Worm (Caenorhabditis elegans) whole organism, L1 larva: ENCODE measurements around the gene noa-1.
A peak's percentile ranks its signal among the peaks of the same experiment; 100 is the strongest.

ENCODE experiments used
- C16A3.4 ChIP-seq: fragments of 150-350 bp; optimal IDR thresholded peaks from 2 replicates; lab custom pipeline; 2014; ENCODE audit warnings: missing biosample characterization, missing genetic modification characterization
- Y116A8C.19 ChIP-seq: sonication (generic microtip); optimal IDR thresholded peaks from 2 replicates; lab custom pipeline; 2016; ENCODE audit warnings: missing compliant biosample characterization, missing genetic modification characterization, borderline replicate concordance
- aly-2 ChIP-seq: fragments of 150-350 bp; optimal IDR thresholded peaks from 2 replicates; lab custom pipeline; 2014; ENCODE audit warnings: missing biosample characterization, missing genetic modification characterization
- ceh-8 ChIP-seq: fragments of 200-800 bp; sonication (Bioruptor generic); optimal IDR thresholded peaks from 2 replicates; lab custom pipeline; 2018; ENCODE audit warnings: mild to moderate bottlenecking, missing genetic modification characterization, moderate library complexity, missing compliant biosample characterization
- ceh-88 ChIP-seq: fragments of 200-800 bp; sonication (Bioruptor generic); IDR thresholded peaks from 2 replicates; pipeline ENCODE4 v1.3.6; 2022; ENCODE audit warnings: missing genetic modification characterization, missing compliant biosample characterization
- ces-1 ChIP-seq: fragments of 150-350 bp; optimal IDR thresholded peaks from 2 replicates; lab custom pipeline; 2014; ENCODE audit warnings: missing biosample characterization, missing genetic modification reagents, missing genetic modification characterization
- dpl-1 ChIP-seq, 3 experiments: fragments of 150-350 bp in 2 of 3; sonication (generic microtip) in 1 of 3; optimal IDR thresholded peaks; 2 replicates each; lab custom pipeline; 2014 to 2017; ENCODE audit warnings: missing biosample characterization in 3 of 3, missing genetic modification characterization in 3 of 3, missing genetic modification reagents in 3 of 3
- dsc-1 ChIP-seq: sonication (generic microtip); optimal IDR thresholded peaks from 2 replicates; lab custom pipeline; 2016; ENCODE audit warnings: mild to moderate bottlenecking, missing genetic modification characterization, missing compliant biosample characterization
- elt-3 ChIP-seq, 6 experiments: fragments of 150-350 bp in 1 of 6; sonication (generic microtip); optimal IDR thresholded peaks; 2 replicates each; lab custom pipeline; 2017 to 2018; ENCODE audit warnings: missing biosample characterization in 6 of 6, missing genetic modification characterization in 6 of 6, inconsistent platforms in 1 of 6
- fkh-10 ChIP-seq: sonication (generic microtip); optimal IDR thresholded peaks from 2 replicates; lab custom pipeline; 2017; ENCODE audit warnings: missing biosample characterization, missing genetic modification reagents, missing genetic modification characterization
- fkh-8 ChIP-seq: sonication (generic microtip); optimal IDR thresholded peaks from 2 replicates; lab custom pipeline; 2016; ENCODE audit warnings: mild to moderate bottlenecking, missing genetic modification characterization, missing compliant biosample characterization
- grh-1 ChIP-seq: fragments of 200-800 bp; sonication (Bioruptor generic); IDR thresholded peaks from 2 replicates; pipeline ENCODE4 v1.3.6; 2022; ENCODE audit warnings: missing genetic modification reagents, missing genetic modification characterization, missing compliant biosample characterization
- hlh-17 ChIP-seq: fragments of 200-800 bp; sonication (Bioruptor generic); optimal IDR thresholded peaks from 2 replicates; lab custom pipeline; 2018; ENCODE audit warnings: missing genetic modification characterization, mild to moderate bottlenecking, missing compliant biosample characterization, moderate library complexity, borderline replicate concordance
- irx-1 ChIP-seq: sonication (generic microtip); optimal IDR thresholded peaks from 2 replicates; lab custom pipeline; 2016; ENCODE audit warnings: missing genetic modification characterization, missing compliant biosample characterization
- isw-1 ChIP-seq: fragments of 200-800 bp; sonication (Bioruptor generic); IDR thresholded peaks from 2 replicates; pipeline ENCODE4 v1.3.6; 2022; ENCODE audit warnings: missing genetic modification characterization, missing compliant biosample characterization
- lin-13 ChIP-seq: fragments of 150-350 bp; optimal IDR thresholded peaks from 2 replicates; lab custom pipeline; 2014; ENCODE audit warnings: missing biosample characterization, missing genetic modification reagents, missing genetic modification characterization
- mab-9 ChIP-seq: fragments of 200-800 bp; sonication (Bioruptor generic); IDR thresholded peaks from 2 replicates; pipeline ENCODE4 v1.3.6; 2022; ENCODE audit warnings: missing genetic modification reagents, missing genetic modification characterization, missing compliant biosample characterization
- mef-2 ChIP-seq: fragments of 150-350 bp; optimal IDR thresholded peaks from 2 replicates; lab custom pipeline; 2014; ENCODE audit warnings: missing biosample characterization, missing genetic modification characterization
- mep-1 ChIP-seq: fragments of 150-350 bp; optimal IDR thresholded peaks from 2 replicates; lab custom pipeline; 2014; ENCODE audit warnings: missing biosample characterization, missing genetic modification characterization
- nhr-237 ChIP-seq: fragments of 150-350 bp; optimal IDR thresholded peaks from 2 replicates; lab custom pipeline; 2014; ENCODE audit warnings: missing biosample characterization, missing genetic modification characterization
- nhr-28 ChIP-seq: fragments of 150-350 bp; optimal IDR thresholded peaks from 2 replicates; lab custom pipeline; 2014; ENCODE audit warnings: missing biosample characterization, missing genetic modification characterization
- nhr-76 ChIP-seq: sonication (generic microtip); optimal IDR thresholded peaks from 2 replicates; lab custom pipeline; 2017; ENCODE audit warnings: missing biosample characterization, missing genetic modification characterization
- nhr-84 ChIP-seq: sonication (generic microtip); optimal IDR thresholded peaks from 2 replicates; lab custom pipeline; 2017; ENCODE audit warnings: missing biosample characterization, missing genetic modification characterization
- nhr-90 ChIP-seq: sonication (generic microtip); optimal IDR thresholded peaks from 2 replicates; lab custom pipeline; 2016; ENCODE audit warnings: mild to moderate bottlenecking, missing genetic modification characterization, missing compliant biosample characterization; ENCODE audit not compliant: poor library complexity
- pqm-1 ChIP-seq: sonication (generic microtip); optimal IDR thresholded peaks from 3 replicates; lab custom pipeline; 2017; ENCODE audit warnings: missing biosample characterization, missing genetic modification characterization
- rnt-1 ChIP-seq: sonication (generic microtip); optimal IDR thresholded peaks from 2 replicates; lab custom pipeline; 2016; ENCODE audit warnings: mild to moderate bottlenecking, missing genetic modification characterization, moderate library complexity, missing compliant biosample characterization
- skn-1 ChIP-seq: fragments of 150-350 bp; optimal IDR thresholded peaks from 2 replicates; lab custom pipeline; 2014; ENCODE audit warnings: missing biosample characterization, missing genetic modification characterization
- snpc-4 ChIP-seq: fragments of 150-350 bp; optimal IDR thresholded peaks from 2 replicates; lab custom pipeline; 2014; ENCODE audit warnings: missing biosample characterization, missing genetic modification characterization
- snu-23 ChIP-seq: sonication (generic microtip); optimal IDR thresholded peaks from 2 replicates; lab custom pipeline; 2016; ENCODE audit warnings: missing genetic modification characterization, missing compliant biosample characterization
- sptf-1 ChIP-seq: fragments of 150-350 bp; optimal IDR thresholded peaks from 2 replicates; lab custom pipeline; 2014; ENCODE audit warnings: missing biosample characterization, missing genetic modification characterization
- tbx-2 ChIP-seq: sonication (generic microtip); optimal IDR thresholded peaks from 2 replicates; lab custom pipeline; 2016; ENCODE audit warnings: missing genetic modification characterization, missing compliant biosample characterization
- unc-30 ChIP-seq: sonication (generic microtip); optimal IDR thresholded peaks from 2 replicates; lab custom pipeline; 2017; ENCODE audit warnings: missing biosample characterization, missing genetic modification characterization
- unc-86 ChIP-seq: sonication (generic microtip); optimal IDR thresholded peaks from 2 replicates; lab custom pipeline; 2016; ENCODE audit warnings: missing genetic modification characterization, missing compliant biosample characterization
- unc-98 ChIP-seq: fragments of 200-800 bp; sonication (Bioruptor generic); IDR thresholded peaks from 2 replicates; pipeline ENCODE4 v1.3.6; 2022; ENCODE audit warnings: missing genetic modification characterization, missing compliant biosample characterization
- vab-15 ChIP-seq: sonication (generic microtip); optimal IDR thresholded peaks from 2 replicates; lab custom pipeline; 2017; ENCODE audit warnings: missing genotype, mild to moderate bottlenecking, missing genetic modification characterization, missing compliant biosample characterization
- zag-1 ChIP-seq: fragments of 150-350 bp; optimal IDR thresholded peaks from 2 replicates; lab custom pipeline; 2014; ENCODE audit warnings: missing biosample characterization, missing genetic modification characterization
- ztf-11 ChIP-seq, 2 experiments: sonication (generic microtip); optimal IDR thresholded peaks; 2 replicates each; lab custom pipeline; 2016 to 2017; ENCODE audit warnings: missing genetic modification characterization in 2 of 2, missing biosample characterization in 1 of 2, missing compliant biosample characterization in 1 of 2

noa-1 gene

ce11 chrII:13547545-13547944 lies 6.7 kb upstream of the noa-1 start, which contains the start of gene ddl-2:
Gene ddl-2 (minus strand): TSS chrII:13547645.
- TF ChIP-seq snu-23 (no peak), lin-13 (GFP tag; lab: Kevin White, UChicago) (no peak), tbx-2 (tag; lab: Kevin White, UChicago) (no peak), pqm-1 (tag; lab: Kevin White, UChicago) (no peak), irx-1 (tag; lab: Kevin White, UChicago) (no peak), aly-2 (no peak), ces-1 (GFP tag; lab: Kevin White, UChicago) (no peak), hlh-17 (no peak), unc-30 (tag; lab: Kevin White, UChicago) (no peak), ztf-11 (tag; optimal IDR thresholded peaks at IDR 0.05; lab: Kevin White, UChicago) (no peak), nhr-76 (tag; lab: Kevin White, UChicago) (no peak), unc-86 (no peak), skn-1 (tag; lab: Kevin White, UChicago) (no peak), grh-1 (no peak), isw-1 (GFP tag; lab: Robert Waterston, UW) (no peak), elt-3 (tag; optimal IDR thresholded peaks at IDR 0.05; lab: Kevin White, UChicago) (no peak), dpl-1 (GFP tag; optimal IDR thresholded peaks at IDR 0.05; lab: Kevin White, UChicago) (no peak), nhr-84 (no peak), zag-1 (tag; lab: Kevin White, UChicago) (no peak)

- TF ChIP-seq ceh-8 (peak; percentile 21), ceh-88 (GFP tag; lab: Robert Waterston, UW) (no peak), rnt-1 (tag; lab: Kevin White, UChicago) (no peak)
Measured at ce11 chrII:13542991-13543390, 2.1 kb upstream of the noa-1 start.

DNA sequence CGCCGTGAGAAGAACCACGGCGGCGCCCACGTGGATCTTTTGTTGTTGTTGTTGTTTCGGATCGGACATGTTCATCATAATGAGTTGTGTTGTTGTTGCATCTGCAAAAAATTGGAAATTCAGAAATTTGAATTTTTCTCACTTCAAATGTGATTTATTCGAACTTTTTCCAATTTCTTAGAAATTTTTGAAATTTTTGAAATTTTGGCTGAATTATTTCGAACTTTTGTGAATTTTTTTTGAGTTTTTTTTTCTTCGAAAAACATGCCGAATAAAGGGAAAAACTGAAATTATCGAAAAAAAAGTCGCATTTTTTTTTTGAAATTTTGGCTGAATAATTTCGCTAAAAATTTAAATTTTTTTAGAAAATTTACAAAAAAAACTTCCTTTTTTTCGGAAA lies 9.7 kb downstream of the noa-1 start, which contains the start of gene snx-14:
Gene snx-14, minus strand, starts transcription at position 101 of the 400 bp plus-strand sequence.
- TF ChIP-seq vab-15 (tag; lab: Kevin White, UChicago) (no peak), nhr-237 (tag; lab: Kevin White, UChicago) (no peak), ceh-88 (GFP tag; lab: Robert Waterston, UW) (no peak), nhr-28 (no peak), nhr-90 (tag; lab: Kevin White, UChicago) (no peak), C16A3.4 (tag; lab: Kevin White, UChicago) (no peak), sptf-1 (tag; lab: Kevin White, UChicago) (no peak), dsc-1 (no peak)

- TF ChIP-seq ztf-11 (tag; optimal IDR thresholded peaks at IDR 0.05; lab: Kevin White, UChicago) (no peak), mab-9 (GFP tag; lab: Robert Waterston, UW) (no peak), nhr-237 (tag; lab: Kevin White, UChicago) (no peak), mep-1 (tag; lab: Kevin White, UChicago) (no peak), skn-1 (tag; lab: Kevin White, UChicago) (no peak), unc-98 (GFP tag; lab: Robert Waterston, UW) (no peak), nhr-76 (tag; lab: Kevin White, UChicago) (no peak), fkh-8 (no peak), mef-2 (tag; lab: Kevin White, UChicago) (no peak), fkh-10 (GFP tag; lab: Kevin White, UChicago) (no peak), snpc-4 (tag; lab: Kevin White, UChicago) (no peak), ceh-88 (GFP tag; lab: Robert Waterston, UW) (no peak), Y116A8C.19 (tag; lab: Kevin White, UChicago) (no peak)
Measured at ce11 chrII:13530657-13531056, 10.2 kb downstream of the noa-1 start.
